Worm (Caenorhabditis elegans) whole organism, L4 larva: Measurements from ENCODE around the gene cutl-11.

Experiments used
- D1046.2 ChIP-seq: fragments of 200-800 bp; sonication (Bioruptor generic); IDR thresholded peaks from 2 replicates; pipeline ENCODE4 v1.3.6; 2022; ENCODE audit warnings: missing genetic modification characterization, missing compliant biosample characterization
- F10B5.3 ChIP-seq: sonication (generic microtip); optimal IDR thresholded peaks from 2 replicates; lab custom pipeline; 2016; ENCODE audit warnings: mild to moderate bottlenecking, missing genetic modification characterization, missing compliant biosample characterization
- F37D6.2 ChIP-seq: sonication (generic microtip); optimal IDR thresholded peaks from 2 replicates; lab custom pipeline; 2016; ENCODE audit warnings: mild to moderate bottlenecking, missing genetic modification characterization, missing compliant biosample characterization
- T26A8.4 ChIP-seq: fragments of 200-800 bp; sonication (Bioruptor generic); IDR thresholded peaks from 2 replicates; pipeline ENCODE4 v1.3.6; 2022; ENCODE audit warnings: missing genetic modification characterization, missing compliant biosample characterization
- Y105C5A.15 ChIP-seq: fragments of 200-800 bp; sonication (Bioruptor generic); IDR thresholded peaks from 2 replicates; pipeline ENCODE4 v1.3.6; 2022; ENCODE audit warnings: missing genetic modification characterization, missing compliant biosample characterization
- Y48G9A.11 ChIP-seq: fragments of 200-800 bp; sonication (Bioruptor generic); IDR thresholded peaks from 2 replicates; pipeline ENCODE4 v1.3.6; 2022; ENCODE audit warnings: missing genetic modification reagents, missing genetic modification characterization, missing compliant biosample characterization
- ZK337.2 ChIP-seq: fragments of 200-800 bp; sonication (Bioruptor generic); IDR thresholded peaks from 2 replicates; pipeline ENCODE4 v1.3.6; 2022; ENCODE audit warnings: missing genetic modification reagents, missing genetic modification characterization, missing compliant biosample characterization
- aha-1 ChIP-seq: fragments of 150-350 bp; peaks from one replicate; lab custom pipeline; 2014; ENCODE audit warnings: missing biosample characterization, missing genetic modification characterization
- aly-2 ChIP-seq: sonication (generic microtip); optimal IDR thresholded peaks from 2 replicates; lab custom pipeline; 2018; ENCODE audit warnings: missing biosample characterization, missing genetic modification characterization
- ceh-32 ChIP-seq: sonication (generic microtip); optimal IDR thresholded peaks from 2 replicates; lab custom pipeline; 2016; ENCODE audit warnings: mild to moderate bottlenecking, missing genetic modification characterization, missing compliant biosample characterization; ENCODE audit not compliant: poor library complexity
- cey-2 ChIP-seq: sonication (generic microtip); optimal IDR thresholded peaks from 3 replicates; lab custom pipeline; 2017; ENCODE audit warnings: missing genetic modification characterization, mild to moderate bottlenecking, missing compliant biosample characterization, antibody characterized with exemption, borderline replicate concordance; ENCODE audit not compliant: insufficient read depth
- ctbp-1 ChIP-seq: fragments of 200-800 bp; sonication (Bioruptor generic); IDR thresholded peaks from 2 replicates; pipeline ENCODE4 v1.3.6; 2022; ENCODE audit warnings: missing genetic modification reagents, missing genetic modification characterization, missing compliant biosample characterization
- daf-19 ChIP-seq: fragments of 200-800 bp; sonication (Bioruptor generic); conservative IDR thresholded peaks from 2 replicates; pipeline ENCODE4 v1.3.6; 2022; ENCODE audit warnings: missing genetic modification characterization, missing compliant biosample characterization
- daf-8 ChIP-seq: fragments of 200-800 bp; sonication (Bioruptor generic); IDR thresholded peaks from 2 replicates; pipeline ENCODE4 v1.3.6; 2022; ENCODE audit warnings: missing genetic modification characterization, missing compliant biosample characterization
- dmd-6 ChIP-seq: fragments of 200-800 bp; sonication (Bioruptor generic); IDR thresholded peaks from 2 replicates; pipeline ENCODE4 v1.3.6; 2022; ENCODE audit warnings: missing genetic modification reagents, missing genetic modification characterization, missing compliant biosample characterization
- duxl-1 ChIP-seq: sonication (generic microtip); optimal IDR thresholded peaks from 2 replicates; lab custom pipeline; 2016; ENCODE audit warnings: mild to moderate bottlenecking, missing genetic modification characterization, moderate library complexity, missing compliant biosample characterization; ENCODE audit not compliant: poor library complexity
- hlh-30 ChIP-seq: sonication (generic microtip); optimal IDR thresholded peaks from 2 replicates; lab custom pipeline; 2017; ENCODE audit warnings: antibody characterized with exemption, mild to moderate bottlenecking, missing genetic modification characterization, missing compliant biosample characterization; ENCODE audit not compliant: insufficient read depth
- hmg-1.1 ChIP-seq: fragments of 200-800 bp; sonication (Bioruptor generic); IDR thresholded peaks from 2 replicates; pipeline ENCODE4 v1.3.6; 2022; ENCODE audit warnings: missing genetic modification reagents, missing genetic modification characterization, missing compliant biosample characterization
- jun-1 ChIP-seq: fragments of 150-350 bp; optimal IDR thresholded peaks from 2 replicates; lab custom pipeline; 2014; ENCODE audit warnings: missing biosample characterization, missing genetic modification reagents, missing genetic modification characterization
- lim-7 ChIP-seq: fragments of 200-800 bp; sonication (Bioruptor generic); IDR thresholded peaks from 2 replicates; pipeline ENCODE4 v1.3.6; 2022; ENCODE audit warnings: missing genetic modification characterization, missing compliant biosample characterization
- lin-1 ChIP-seq: fragments of 200-800 bp; sonication (Bioruptor generic); IDR thresholded peaks from 2 replicates; pipeline ENCODE4 v1.3.6; 2022; ENCODE audit warnings: missing genetic modification reagents, missing genetic modification characterization, missing compliant biosample characterization
- lin-13 ChIP-seq: fragments of 150-350 bp; optimal IDR thresholded peaks from 2 replicates; lab custom pipeline; 2014; ENCODE audit warnings: missing biosample characterization, missing genetic modification reagents, missing genetic modification characterization
- lin-38 ChIP-seq: fragments of 200-800 bp; sonication (Bioruptor generic); IDR thresholded peaks from 2 replicates; pipeline ENCODE4 v1.3.6; 2022; ENCODE audit warnings: missing genetic modification reagents, missing genetic modification characterization, missing compliant biosample characterization
- lir-3 ChIP-seq: sonication (generic microtip); optimal IDR thresholded peaks from 2 replicates; lab custom pipeline; 2016; ENCODE audit warnings: mild to moderate bottlenecking, missing genetic modification characterization, missing compliant biosample characterization
- madf-5 ChIP-seq, 2 experiments: fragments of 200-800 bp; sonication (Bioruptor generic); IDR thresholded peaks; 2 replicates each; pipeline ENCODE4 v1.3.6; 2022; ENCODE audit warnings: missing compliant biosample characterization in 2 of 2, missing genetic modification characterization in 2 of 2
- madf-9 ChIP-seq: fragments of 200-800 bp; sonication (Bioruptor generic); conservative IDR thresholded peaks from 2 replicates; pipeline ENCODE4 v1.3.6; 2022; ENCODE audit warnings: missing genetic modification reagents, missing genetic modification characterization, missing compliant biosample characterization
- mep-1 ChIP-seq: fragments of 150-350 bp; sonication (generic microtip); optimal IDR thresholded peaks from 3 replicates; lab custom pipeline; 2014; ENCODE audit warnings: missing biosample characterization, missing genetic modification characterization
- nhr-10 ChIP-seq: fragments of 150-350 bp; optimal IDR thresholded peaks from 2 replicates; lab custom pipeline; 2014; ENCODE audit warnings: missing biosample characterization, missing genetic modification characterization
- nhr-102 ChIP-seq: sonication (generic microtip); optimal IDR thresholded peaks from 2 replicates; lab custom pipeline; 2016; ENCODE audit warnings: mild to moderate bottlenecking, missing genetic modification characterization, moderate library complexity, missing compliant biosample characterization
- nhr-25 ChIP-seq: sonication (generic microtip); optimal IDR thresholded peaks from 2 replicates; lab custom pipeline; 2017; ENCODE audit warnings: missing genetic modification characterization, mild to moderate bottlenecking, missing compliant biosample characterization, antibody characterized with exemption, moderate library complexity, borderline replicate concordance; ENCODE audit not compliant: insufficient read depth
- nhr-28 ChIP-seq: fragments of 150-350 bp; optimal IDR thresholded peaks from 2 replicates; lab custom pipeline; 2014; ENCODE audit warnings: missing biosample characterization, missing genetic modification characterization
- nhr-42 ChIP-seq: fragments of 200-800 bp; sonication (Bioruptor generic); IDR thresholded peaks from 2 replicates; pipeline ENCODE4 v1.3.6; 2022; ENCODE audit warnings: missing genetic modification characterization, missing compliant biosample characterization
- pha-4 ChIP-seq, 2 experiments: fragments of 150-350 bp in 1 of 2; fragments of 200-800 bp in 1 of 2; sonication (Bioruptor generic) in 1 of 2; IDR thresholded peaks in 1 of 2; optimal IDR thresholded peaks in 1 of 2; 2 replicates each; pipeline versions ENCODE4 v1.3.6 to Lab custom; 2014 to 2022; ENCODE audit warnings: missing genetic modification characterization in 2 of 2, missing genetic modification reagents in 2 of 2, missing biosample characterization in 1 of 2, missing compliant biosample characterization in 1 of 2
- php-3 ChIP-seq: fragments of 200-800 bp; sonication (Bioruptor generic); IDR thresholded peaks from 2 replicates; pipeline ENCODE4 v1.3.6; 2022; ENCODE audit warnings: missing genetic modification reagents, missing genetic modification characterization, missing compliant biosample characterization
- rbr-2 ChIP-seq: sonication (generic microtip); optimal IDR thresholded peaks from 2 replicates; lab custom pipeline; 2016; ENCODE audit warnings: missing genotype, missing genetic modification characterization, missing compliant biosample characterization
- set-16 ChIP-seq: fragments of 200-800 bp; sonication (Bioruptor generic); IDR thresholded peaks from 2 replicates; pipeline ENCODE4 v1.3.6; 2022; ENCODE audit warnings: missing genetic modification reagents, missing genetic modification characterization, missing compliant biosample characterization
- snpc-4 ChIP-seq: fragments of 150-350 bp; optimal IDR thresholded peaks from 2 replicates; lab custom pipeline; 2014; ENCODE audit warnings: missing biosample characterization, missing genetic modification characterization
- spr-1 ChIP-seq: sonication (generic microtip); optimal IDR thresholded peaks from 2 replicates; lab custom pipeline; 2016; ENCODE audit warnings: mild to moderate bottlenecking, missing genetic modification characterization, missing compliant biosample characterization
- spr-3 ChIP-seq: fragments of 200-800 bp; sonication (Bioruptor generic); optimal IDR thresholded peaks from 2 replicates; lab custom pipeline; 2018; ENCODE audit warnings: mild to moderate bottlenecking, missing genetic modification characterization, missing compliant biosample characterization
- tra-1 ChIP-seq: fragments of 200-800 bp; sonication (Bioruptor generic); IDR thresholded peaks from 2 replicates; pipeline ENCODE4 v1.3.6; 2022; ENCODE audit warnings: missing genetic modification reagents, missing genetic modification characterization, missing compliant biosample characterization
- unc-62 ChIP-seq, 3 experiments: fragments of 150-350 bp in 1 of 3; sonication (generic microtip); optimal IDR thresholded peaks in 2 of 3; peaks in 1 of 3; 1 replicate in 1 of 3; 2 replicates in 2 of 3; lab custom pipeline; 2014 to 2017; ENCODE audit warnings: missing biosample characterization in 3 of 3, missing genetic modification characterization in 3 of 3, missing genetic modification reagents in 3 of 3, missing genotype in 1 of 3
- vab-7 ChIP-seq: fragments of 200-800 bp; sonication (Bioruptor generic); IDR thresholded peaks from 2 replicates; pipeline ENCODE4 v1.3.6; 2022; ENCODE audit warnings: missing genetic modification reagents, missing genetic modification characterization, missing compliant biosample characterization
- zfp-2 ChIP-seq: sonication (generic microtip); optimal IDR thresholded peaks from 2 replicates; lab custom pipeline; 2016; ENCODE audit warnings: mild to moderate bottlenecking, missing genetic modification characterization, missing compliant biosample characterization
- zip-11 ChIP-seq: fragments of 200-800 bp; sonication (Bioruptor generic); IDR thresholded peaks from 2 replicates; pipeline ENCODE4 v1.3.6; 2022; ENCODE audit warnings: missing genetic modification characterization, missing compliant biosample characterization

The cutl-11 gene

ce11 chrX:11656519-11657006 is 5.9 kb upstream of the cutl-11 start, which contains the start of gene T04F8.2 (continued):
- no peak for TF ChIP-seq ZK337.2
- peak in 1 of 2 experiments; percentile 98 for TF ChIP-seq unc-62 (GFP tag; optimal IDR thresholded peaks at IDR 0.05 in 1 of 2; lab: Kevin White, UChicago)
- no peak for TF ChIP-seq unc-62 (tag; optimal IDR thresholded peaks at IDR 0.05; lab: Kevin White, UChicago)
- TF ChIP-seq T26A8.4 (GFP tag; lab: Robert Waterston, UW), result no peak
- no peak for TF ChIP-seq nhr-10 (tag; lab: Kevin White, UChicago)
- peak; percentile 95 for TF ChIP-seq lin-38
- TF ChIP-seq F37D6.2 (tag; lab: Kevin White, UChicago), result no peak
- no peak for TF ChIP-seq duxl-1 (tag; lab: Kevin White, UChicago)
- TF ChIP-seq daf-8 (GFP tag; lab: Robert Waterston, UW), result no peak

- no peak for TF ChIP-seq zfp-2 (tag; lab: Kevin White, UChicago)
- peak; percentile 67 for TF ChIP-seq aha-1
These were observed 3.5 kb downstream of the cutl-11 start, which contains the start of gene T04F8.8 for ce11 chrX:11647165-11647564. TSS of gene T04F8.8 (plus strand) at chrX:11647465.

ce11 chrX:11645517-11645916 is 5.1 kb downstream of the cutl-11 start:
- no peak for TF ChIP-seq F10B5.3 (tag; lab: Kevin White, UChicago)
- TF ChIP-seq ceh-32 (tag; lab: Kevin White, UChicago), result no peak
- TF ChIP-seq Y48G9A.11, result peak; percentile 60; the same call in 1 of the 2 replicates
- TF ChIP-seq hlh-30 (tag; lab: Kevin White, UChicago), result peak; percentile 41
- peak; percentile 33 for TF ChIP-seq rbr-2 (tag; lab: Kevin White, UChicago)
- TF ChIP-seq aly-2, result no peak
- no peak for TF ChIP-seq zip-11 (GFP tag; lab: Robert Waterston, UW)
- peak; percentile 33; the same call in 1 of the 2 replicates for TF ChIP-seq php-3 (GFP tag; lab: Robert Waterston, UW)
- peak; percentile 67 for TF ChIP-seq hmg-1.1
- peak; percentile 57; the same call in 1 of the 2 replicates for TF ChIP-seq tra-1 (GFP tag; lab: Robert Waterston, UW)
- TF ChIP-seq set-16, result no peak
- peak; percentile 77; the same call in 1 of the 2 replicates for TF ChIP-seq Y105C5A.15 (GFP tag; lab: Robert Waterston, UW)
- peak; percentile 56 for TF ChIP-seq lir-3 (tag; lab: Kevin White, UChicago)
- TF ChIP-seq cey-2 (tag; lab: Kevin White, UChicago), result no peak
- TF ChIP-seq snpc-4 (tag; lab: Kevin White, UChicago), result no peak
- TF ChIP-seq nhr-28 (tag; lab: Kevin White, UChicago), result peak; percentile 44
- TF ChIP-seq lin-13 (GFP tag; lab: Kevin White, UChicago), result no peak
- TF ChIP-seq nhr-102 (tag; lab: Kevin White, UChicago), result peak; percentile 54
- peak; percentile 26 for TF ChIP-seq nhr-25 (tag; lab: Kevin White, UChicago)
- peak; percentile 3 for TF ChIP-seq spr-1 (tag; lab: Kevin White, UChicago)
- 0 out of 2 replicates have a peak, but pooled peaks have one; percentile 76 for TF ChIP-seq D1046.2 (GFP tag; lab: Robert Waterston, UW)
- TF ChIP-seq duxl-1 (tag; lab: Kevin White, UChicago), result peak; percentile 43
- peak; percentile 68 for TF ChIP-seq mep-1
- TF ChIP-seq spr-3 (GFP tag; lab: Kevin White, UChicago), result peak; percentile 51
- TF ChIP-seq nhr-42 (GFP tag; lab: Robert Waterston, UW), result 0 out of 2 replicates have a peak, but pooled peaks have one; percentile 39
- 0 out of 2 replicates have a peak, but pooled peaks have one; percentile 54 for TF ChIP-seq daf-8 (GFP tag; lab: Robert Waterston, UW)
- peak; percentile 44; the same call in 1 of the 2 replicates for TF ChIP-seq daf-19
- peak; percentile 62; the same call in 1 of the 2 replicates for TF ChIP-seq madf-9 (GFP tag; lab: Robert Waterston, UW)
- peak; percentile 72 for TF ChIP-seq vab-7 (GFP tag; lab: Robert Waterston, UW)
- peak; percentile 54; the same call in 1 of the 2 replicates for TF ChIP-seq ctbp-1 (GFP tag; lab: Robert Waterston, UW)
- peak; percentile 87 for TF ChIP-seq lim-7
- 0 out of 2 replicates have a peak, but pooled peaks have one; percentile 45 for TF ChIP-seq lin-1 (GFP tag; lab: Robert Waterston, UW)
- TF ChIP-seq pha-4 (GFP tag; IDR thresholded peaks at IDR 0.05; lab: Robert Waterston, UW), result peak; percentile 77; the same call in 1 of the 2 replicates
- no peak for TF ChIP-seq pha-4 (tag; optimal IDR thresholded peaks at IDR 0.05; lab: Kevin White, UChicago)
- TF ChIP-seq jun-1 (tag; lab: Kevin White, UChicago), result no peak
- 0 out of 2 replicates have a peak, but pooled peaks have one; percentile 38 for TF ChIP-seq dmd-6 (GFP tag; lab: Robert Waterston, UW)
- 0 out of 4 replicates have a peak, but pooled peaks have one; percentile 14 to 76 for TF ChIP-seq madf-5 (GFP tag; IDR thresholded peaks at IDR 0.05; lab: Robert Waterston, UW)
